Worm (Caenorhabditis elegans) whole organism, L2 larva: ENCODE data around the gene T14G12.11.

Experiments
- F13H6.1 ChIP-seq: sonication (generic microtip); optimal IDR thresholded peaks from 2 replicates; lab custom pipeline; 2016; ENCODE audit warnings: missing genetic modification characterization, missing compliant biosample characterization
- R02D3.7 ChIP-seq: fragments of 150-350 bp; optimal IDR thresholded peaks from 2 replicates; lab custom pipeline; 2014; ENCODE audit warnings: missing biosample characterization, missing genetic modification characterization
- ZK546.5 ChIP-seq: sonication (generic microtip); optimal IDR thresholded peaks from 2 replicates; lab custom pipeline; 2017; ENCODE audit warnings: missing biosample characterization, missing genetic modification characterization
- aly-2 ChIP-seq: fragments of 150-350 bp; optimal IDR thresholded peaks from 2 replicates; lab custom pipeline; 2014; ENCODE audit warnings: missing biosample characterization, missing genetic modification characterization
- ama-1 ChIP-seq: fragments of 150-350 bp; optimal IDR thresholded peaks from 2 replicates; lab custom pipeline; 2018; ENCODE audit warnings: inconsistent platforms
- blmp-1 ChIP-seq: sonication (generic microtip); optimal IDR thresholded peaks from 2 replicates; lab custom pipeline; 2017; ENCODE audit warnings: missing genetic modification characterization, mild to moderate bottlenecking, missing compliant biosample characterization, antibody characterized with exemption, moderate library complexity; ENCODE audit not compliant: insufficient read depth
- ceh-16 ChIP-seq: fragments of 150-350 bp; optimal IDR thresholded peaks from 2 replicates; lab custom pipeline; 2014; ENCODE audit warnings: missing biosample characterization, missing genetic modification characterization
- crh-2 ChIP-seq: sonication (generic microtip); optimal IDR thresholded peaks from 2 replicates; lab custom pipeline; 2017; ENCODE audit warnings: missing biosample characterization, missing genetic modification characterization
- dmd-4 ChIP-seq: sonication (generic microtip); optimal IDR thresholded peaks from 2 replicates; lab custom pipeline; 2017; ENCODE audit warnings: missing biosample characterization, missing genetic modification characterization
- egl-27 ChIP-seq: sonication (generic microtip); optimal IDR thresholded peaks from 3 replicates; lab custom pipeline; 2017; ENCODE audit warnings: missing biosample characterization, missing genetic modification reagents, missing genetic modification characterization
- elt-3 ChIP-seq: sonication (generic microtip); optimal IDR thresholded peaks from 2 replicates; lab custom pipeline; 2017; ENCODE audit warnings: missing biosample characterization, missing genetic modification characterization
- fos-1 ChIP-seq: fragments of 150-350 bp; optimal IDR thresholded peaks from 2 replicates; lab custom pipeline; 2014; ENCODE audit warnings: missing biosample characterization, missing genetic modification characterization
- lin-11 ChIP-seq: fragments of 150-350 bp; sonication (generic microtip); optimal IDR thresholded peaks from 2 replicates; lab custom pipeline; 2014; ENCODE audit warnings: missing biosample characterization, missing genetic modification characterization, inconsistent platforms, mixed read lengths
- lin-13 ChIP-seq: fragments of 150-350 bp; optimal IDR thresholded peaks from 2 replicates; lab custom pipeline; 2014; ENCODE audit warnings: missing biosample characterization, missing genetic modification reagents, missing genetic modification characterization
- lin-39 ChIP-seq: fragments of 150-350 bp; optimal IDR thresholded peaks from 2 replicates; lab custom pipeline; 2014; ENCODE audit warnings: missing biosample characterization, missing genetic modification reagents, missing genetic modification characterization
- lsy-2 ChIP-seq, 2 experiments: fragments of 150-350 bp in 1 of 2; sonication (generic microtip) in 1 of 2; optimal IDR thresholded peaks; 2 replicates each; lab custom pipeline; 2014 to 2017; ENCODE audit warnings: missing biosample characterization in 2 of 2, missing genetic modification characterization in 2 of 2
- mdl-1 ChIP-seq, 2 experiments: fragments of 150-350 bp in 1 of 2; sonication (generic microtip) in 1 of 2; optimal IDR thresholded peaks; 2 replicates each; lab custom pipeline; 2017; ENCODE audit warnings: missing biosample characterization in 2 of 2, missing genetic modification characterization in 2 of 2
- nhr-10 ChIP-seq: sonication (generic microtip); optimal IDR thresholded peaks from 2 replicates; lab custom pipeline; 2017; ENCODE audit warnings: missing biosample characterization, missing genetic modification characterization
- nhr-12 ChIP-seq: fragments of 150-350 bp; optimal IDR thresholded peaks from 2 replicates; lab custom pipeline; 2014; ENCODE audit warnings: missing biosample characterization, missing genetic modification characterization
- nhr-21 ChIP-seq: fragments of 150-350 bp; optimal IDR thresholded peaks from 2 replicates; lab custom pipeline; 2014; ENCODE audit warnings: missing biosample characterization, missing genetic modification characterization
- nhr-23 ChIP-seq: fragments of 150-350 bp; optimal IDR thresholded peaks from 2 replicates; lab custom pipeline; 2014; ENCODE audit warnings: missing biosample characterization, missing genetic modification reagents, missing genetic modification characterization
- nhr-25 ChIP-seq: fragments of 150-350 bp; sonication (generic microtip); optimal IDR thresholded peaks from 3 replicates; lab custom pipeline; 2014; ENCODE audit warnings: missing biosample characterization, missing genetic modification characterization
- nhr-6 ChIP-seq: fragments of 150-350 bp; optimal IDR thresholded peaks from 2 replicates; lab custom pipeline; 2014; ENCODE audit warnings: missing biosample characterization, missing genetic modification characterization
- peb-1 ChIP-seq: fragments of 150-350 bp; optimal IDR thresholded peaks from 2 replicates; lab custom pipeline; 2014; ENCODE audit warnings: missing biosample characterization, missing genetic modification characterization
- sem-4 ChIP-seq: fragments of 150-350 bp; optimal IDR thresholded peaks from 2 replicates; lab custom pipeline; 2014; ENCODE audit warnings: missing biosample characterization, missing genetic modification reagents, missing genetic modification characterization
- skn-1 ChIP-seq: sonication (generic microtip); optimal IDR thresholded peaks from 2 replicates; lab custom pipeline; 2017; ENCODE audit warnings: missing biosample characterization, missing genetic modification characterization
- sma-9 ChIP-seq, 2 experiments: fragments of 150-350 bp in 1 of 2; sonication (generic microtip) in 1 of 2; optimal IDR thresholded peaks; 2 replicates each; lab custom pipeline; 2014 to 2016; ENCODE audit warnings: missing genetic modification characterization in 2 of 2, mild to moderate bottlenecking in 1 of 2, missing biosample characterization in 1 of 2, missing compliant biosample characterization in 1 of 2, missing genetic modification reagents in 1 of 2, moderate library complexity in 1 of 2
- snpc-4 ChIP-seq: fragments of 150-350 bp; optimal IDR thresholded peaks from 2 replicates; lab custom pipeline; 2014; ENCODE audit warnings: missing biosample characterization, missing genetic modification characterization
- unc-39 ChIP-seq: fragments of 150-350 bp; optimal IDR thresholded peaks from 2 replicates; lab custom pipeline; 2014; ENCODE audit warnings: missing biosample characterization, missing genetic modification characterization
- unc-62 ChIP-seq: fragments of 150-350 bp; optimal IDR thresholded peaks from 2 replicates; lab custom pipeline; 2014; ENCODE audit warnings: missing biosample characterization, missing genetic modification reagents, missing genetic modification characterization
- ztf-1 ChIP-seq: fragments of 200-800 bp; sonication (Bioruptor generic); conservative IDR thresholded peaks from 2 replicates; pipeline ENCODE4 v1.3.6; 2022; ENCODE audit warnings: missing genetic modification characterization, missing compliant biosample characterization
- ztf-11 ChIP-seq: sonication (generic microtip); optimal IDR thresholded peaks from 2 replicates; lab custom pipeline; 2017; ENCODE audit warnings: missing biosample characterization, missing genetic modification characterization

Gene T14G12.11

DNA sequence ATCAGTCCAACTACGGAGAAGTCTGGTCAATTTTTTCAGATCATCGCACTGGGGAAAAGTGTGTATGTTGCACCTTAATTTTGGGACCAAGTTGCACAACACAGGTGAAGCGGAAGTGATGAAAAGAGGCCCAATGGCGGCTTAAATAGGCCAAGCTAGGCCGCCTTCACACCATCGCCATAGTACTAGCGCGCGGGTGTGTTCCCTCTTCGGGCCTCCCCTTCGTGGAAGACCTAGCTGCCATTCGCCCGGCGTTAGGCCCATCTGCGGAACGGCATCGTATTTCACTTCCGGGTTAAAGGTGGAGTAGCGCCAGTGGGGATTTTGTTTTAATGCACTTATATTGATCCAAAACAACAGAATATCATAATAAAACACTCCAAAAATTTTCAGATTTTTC, 2.5 kb downstream of the T14G12.11 start:
- no peak for TF ChIP-seq crh-2 (tag; lab: Kevin White, UChicago)
- no peak for TF ChIP-seq aly-2 (tag; lab: Kevin White, UChicago)
- TF ChIP-seq nhr-12 (tag; lab: Kevin White, UChicago): no peak
- no peak for TF ChIP-seq nhr-21 (tag; lab: Kevin White, UChicago)

ce11 chrX:3759345-3759744, 3.0 kb downstream of the T14G12.11 start, which contains the start of gene T14G12.6:
Gene T14G12.6 (minus strand): TSS chrX:3759445.
- TF ChIP-seq lin-11 (no peak), lin-13 (GFP tag; lab: Kevin White, UChicago) (no peak), fos-1 (tag; lab: Kevin White, UChicago) (no peak), F13H6.1 (tag; lab: Kevin White, UChicago) (no peak), dmd-4 (tag; lab: Kevin White, UChicago) (no peak)

ce11 chrX:3758399-3758798, 3.9 kb downstream of the T14G12.11 start, which contains the start of gene T14G12.12:
Gene T14G12.12 (minus strand): TSS chrX:3758499.
- no peak for TF ChIP-seq ama-1 (lab: Kevin White, UChicago)
- no peak for TF ChIP-seq sem-4 (tag; lab: Kevin White, UChicago)
- TF ChIP-seq F13H6.1 (tag; lab: Kevin White, UChicago): no peak
- TF ChIP-seq skn-1 (tag; lab: Kevin White, UChicago): no peak
- no peak for TF ChIP-seq snpc-4 (tag; lab: Kevin White, UChicago)
- TF ChIP-seq crh-2 (tag; lab: Kevin White, UChicago): no peak
- no peak for TF ChIP-seq dmd-4 (tag; lab: Kevin White, UChicago)
- no peak for TF ChIP-seq ceh-16 (tag; lab: Kevin White, UChicago)
- TF ChIP-seq unc-39 (tag; lab: Kevin White, UChicago): no peak
- no peak for TF ChIP-seq sma-9 (GFP tag; optimal IDR thresholded peaks at IDR 0.05; lab: Kevin White, UChicago)
- no peak for TF ChIP-seq sma-9 (tag; optimal IDR thresholded peaks at IDR 0.05; lab: Kevin White, UChicago)

- TF ChIP-seq R02D3.7 (tag; lab: Kevin White, UChicago) (no peak), mdl-1 (tag; optimal IDR thresholded peaks at IDR 0.05; lab: Kevin White, UChicago) (no peak), peb-1 (tag; lab: Kevin White, UChicago) (no peak), egl-27 (tag; lab: Kevin White, UChicago) (no peak), nhr-25 (tag; lab: Kevin White, UChicago) (no peak), ztf-11 (tag; lab: Kevin White, UChicago) (no peak), nhr-6 (tag; lab: Kevin White, UChicago) (no peak), lin-39 (no peak), nhr-21 (tag; lab: Kevin White, UChicago) (peak; percentile 31), snpc-4 (tag; lab: Kevin White, UChicago) (no peak), sma-9 (GFP tag; optimal IDR thresholded peaks at IDR 0.05; lab: Kevin White, UChicago) (peak; percentile 20), sma-9 (tag; optimal IDR thresholded peaks at IDR 0.05; lab: Kevin White, UChicago) (no peak)
These were observed 6.1 kb downstream of the T14G12.11 start for ce11 chrX:3756238-3756637.

ce11 chrX:3755753-3756152, 6.6 kb downstream of the T14G12.11 start:
- TF ChIP-seq nhr-21 (tag; lab: Kevin White, UChicago): no peak
- TF ChIP-seq elt-3 (tag; lab: Kevin White, UChicago): no peak
- no peak for TF ChIP-seq dmd-4 (tag; lab: Kevin White, UChicago)
- no peak for TF ChIP-seq ama-1 (lab: Kevin White, UChicago)
- TF ChIP-seq mdl-1 (tag; optimal IDR thresholded peaks at IDR 0.05; lab: Kevin White, UChicago): no peak
- no peak for TF ChIP-seq crh-2 (tag; lab: Kevin White, UChicago)
- TF ChIP-seq nhr-10 (tag; lab: Kevin White, UChicago): no peak
- TF ChIP-seq ZK546.5 (tag; lab: Kevin White, UChicago): no peak
- no peak for TF ChIP-seq nhr-23 (tag; lab: Kevin White, UChicago)
- TF ChIP-seq nhr-6 (tag; lab: Kevin White, UChicago): no peak
- TF ChIP-seq nhr-25 (tag; lab: Kevin White, UChicago): no peak
- TF ChIP-seq unc-62: no peak
- no peak for TF ChIP-seq blmp-1 (tag; lab: Kevin White, UChicago)
- TF ChIP-seq ztf-1 (GFP tag; lab: Robert Waterston, UW): no peak
- TF ChIP-seq fos-1 (tag; lab: Kevin White, UChicago): no peak
- TF ChIP-seq lin-39: no peak
- TF ChIP-seq skn-1 (tag; lab: Kevin White, UChicago): no peak
- TF ChIP-seq lsy-2 (tag; optimal IDR thresholded peaks at IDR 0.05; lab: Kevin White, UChicago): no peak
- no peak for TF ChIP-seq peb-1 (tag; lab: Kevin White, UChicago)
- TF ChIP-seq snpc-4 (tag; lab: Kevin White, UChicago): no peak
